Fruit fly (Drosophila melanogaster) whole organism, embryonic: ENCODE measurements around the gene GstD10.

Experiments
- Blimp-1 ChIP-seq: fragments of 200-800 bp; sonication (Bioruptor generic); optimal IDR thresholded peaks from 3 replicates; lab custom pipeline; 2018; ENCODE audit warnings: missing biosample characterization, missing genetic modification characterization, mild to moderate bottlenecking, moderate library complexity, missing genetic modification reagents
- CG10267 ChIP-seq: fragments of 200-800 bp; sonication (Bioruptor generic); optimal IDR thresholded peaks from 2 replicates; lab custom pipeline; 2018; ENCODE audit warnings: missing biosample characterization, mild to moderate bottlenecking, missing genetic modification characterization, moderate library complexity
- CG10321 ChIP-seq: fragments of 200-800 bp; sonication (Bioruptor generic); IDR thresholded peaks from 2 replicates; pipeline ENCODE4 v1.3.6; 2022; ENCODE audit warnings: missing biosample characterization, missing genetic modification characterization
- CG11085 ChIP-seq: fragments of 200-800 bp; sonication (Bioruptor generic); IDR thresholded peaks from 2 replicates; pipeline ENCODE4 v1.3.6; 2022; ENCODE audit warnings: missing biosample characterization, missing genetic modification characterization
- CG12659 ChIP-seq: fragments of 200-800 bp; sonication (Bioruptor generic); optimal IDR thresholded peaks from 3 replicates; lab custom pipeline; 2017; ENCODE audit warnings: mild to moderate bottlenecking, missing biosample characterization, missing genetic modification reagents, missing genetic modification characterization
- CG12769 ChIP-seq: fragments of 200-800 bp; sonication (Bioruptor generic); optimal IDR thresholded peaks from 2 replicates; lab custom pipeline; 2019; ENCODE audit warnings: missing biosample characterization, mild to moderate bottlenecking, missing genetic modification characterization, moderate library complexity
- CG13123 ChIP-seq: fragments of 200-800 bp; sonication (Bioruptor generic); optimal IDR thresholded peaks from 2 replicates; lab custom pipeline; 2016; ENCODE audit warnings: missing biosample characterization, missing genetic modification characterization
- CG13775 ChIP-seq: fragments of 200-800 bp; sonication (Bioruptor generic); optimal IDR thresholded peaks from 3 replicates; lab custom pipeline; 2017; ENCODE audit warnings: missing biosample characterization, mild to moderate bottlenecking, missing genetic modification characterization
- CG14050 ChIP-seq: fragments of 200-800 bp; sonication (Bioruptor generic); IDR thresholded peaks from 3 replicates; pipeline ENCODE4 v1.3.6; 2022; ENCODE audit warnings: missing biosample characterization, missing genetic modification characterization
- CG14965 ChIP-seq: fragments of 200-800 bp; sonication (Bioruptor generic); optimal IDR thresholded peaks from 2 replicates; lab custom pipeline; 2016; ENCODE audit warnings: missing biosample characterization, missing genetic modification characterization, borderline replicate concordance
- CG15514 ChIP-seq: fragments of 200-800 bp; sonication (Bioruptor generic); optimal IDR thresholded peaks from 3 replicates; lab custom pipeline; 2017; ENCODE audit warnings: missing biosample characterization, missing genetic modification characterization, mild to moderate bottlenecking, moderate library complexity, missing genetic modification reagents
- CG18599 ChIP-seq: fragments of 200-800 bp; sonication (Bioruptor generic); optimal IDR thresholded peaks from 3 replicates; lab custom pipeline; 2017; ENCODE audit warnings: missing biosample characterization, missing genetic modification characterization, mild to moderate bottlenecking, moderate library complexity, missing genetic modification reagents
- CG2120 ChIP-seq: fragments of 200-800 bp; sonication (Bioruptor generic); optimal IDR thresholded peaks from 3 replicates; lab custom pipeline; 2016; ENCODE audit warnings: missing biosample characterization, missing genetic modification characterization
- CG2712 ChIP-seq: fragments of 200-800 bp; optimal IDR thresholded peaks from 3 replicates; lab custom pipeline; 2019; ENCODE audit warnings: missing biosample characterization, mild to moderate bottlenecking, missing genetic modification characterization, moderate library complexity
- CG4424 ChIP-seq: fragments of 200-800 bp; sonication (Bioruptor generic); optimal IDR thresholded peaks from 3 replicates; lab custom pipeline; 2016; ENCODE audit warnings: missing biosample characterization, missing genetic modification characterization
- CG5180 ChIP-seq: fragments of 200-800 bp; sonication (Bioruptor generic); optimal IDR thresholded peaks from 3 replicates; lab custom pipeline; 2017; ENCODE audit warnings: missing biosample characterization, missing genetic modification characterization, mild to moderate bottlenecking, moderate library complexity, missing genetic modification reagents
- CG7357 ChIP-seq: fragments of 200-800 bp; sonication (Bioruptor generic); IDR thresholded peaks from 3 replicates; pipeline ENCODE4 v1.3.6; 2022; ENCODE audit warnings: missing biosample characterization, missing genetic modification characterization
- CG8089 ChIP-seq: fragments of 200-800 bp; sonication (Bioruptor generic); optimal IDR thresholded peaks from 3 replicates; lab custom pipeline; 2016; ENCODE audit warnings: missing biosample characterization, missing genetic modification characterization
- CTCF ChIP-seq: fragments of 200-800 bp; sonication (Bioruptor generic); optimal IDR thresholded peaks from 2 replicates; lab custom pipeline; 2017; ENCODE audit warnings: missing biosample characterization, mild to moderate bottlenecking, missing genetic modification characterization, moderate library complexity
- D ChIP-seq, 2 experiments: fragments of 200-800 bp in 1 of 2; fragments of >200 bp in 1 of 2; sonication (Bioruptor generic) in 1 of 2; optimal IDR thresholded peaks; 2 replicates in 1 of 2; 3 replicates in 1 of 2; lab custom pipeline; 2017; ENCODE audit warnings: mild to moderate bottlenecking in 1 of 2, missing biosample characterization in 1 of 2, missing genetic modification characterization in 1 of 2, missing genetic modification reagents in 1 of 2
- D19A ChIP-seq: fragments of 200-800 bp; optimal IDR thresholded peaks from 3 replicates; lab custom pipeline; 2019; ENCODE audit warnings: missing biosample characterization, mild to moderate bottlenecking, missing genetic modification characterization, moderate library complexity
- Dek ChIP-seq: fragments of 200-800 bp; sonication (Bioruptor generic); optimal IDR thresholded peaks from 3 replicates; lab custom pipeline; 2019; ENCODE audit warnings: missing biosample characterization, mild to moderate bottlenecking, missing genetic modification characterization, moderate library complexity
- Dip3 ChIP-seq: fragments of 200-800 bp; sonication (Bioruptor generic); optimal IDR thresholded peaks from 3 replicates; lab custom pipeline; 2016; ENCODE audit warnings: missing biosample characterization, missing genetic modification characterization
- Dref ChIP-seq: fragments of 200-800 bp; sonication (Bioruptor generic); IDR thresholded peaks from 2 replicates; pipeline ENCODE4 v1.3.6; 2022; ENCODE audit warnings: missing biosample characterization, missing genetic modification characterization
- E2f1 ChIP-seq: fragments of 200-800 bp; sonication (Bioruptor generic); IDR thresholded peaks from 2 replicates; pipeline ENCODE4 v1.3.6; 2022; ENCODE audit warnings: missing biosample characterization, missing genetic modification characterization
- HHEX ChIP-seq: fragments of 200-800 bp; sonication (Bioruptor generic); optimal IDR thresholded peaks from 3 replicates; lab custom pipeline; 2017; ENCODE audit warnings: missing biosample characterization, mild to moderate bottlenecking, missing genetic modification characterization, missing genetic modification reagents
- Hr3 ChIP-seq: fragments of 200-800 bp; sonication (Bioruptor generic); optimal IDR thresholded peaks from 3 replicates; lab custom pipeline; 2016; ENCODE audit warnings: missing biosample characterization, missing genetic modification characterization
- Hr78 ChIP-seq, 2 experiments: fragments of 200-800 bp in 1 of 2; fragments of >200 bp in 1 of 2; sonication (Bioruptor generic) in 1 of 2; optimal IDR thresholded peaks; 2 replicates each; lab custom pipeline; 2017 to 2019; ENCODE audit warnings: missing biosample characterization in 2 of 2, missing genetic modification characterization in 2 of 2, mild to moderate bottlenecking in 1 of 2, moderate library complexity in 1 of 2
- PHDP ChIP-seq: fragments of 200-800 bp; sonication (Bioruptor generic); optimal IDR thresholded peaks from 3 replicates; lab custom pipeline; 2018; ENCODE audit warnings: missing biosample characterization, mild to moderate bottlenecking, missing genetic modification characterization, moderate library complexity
- Side ChIP-seq: fragments of 200-800 bp; sonication (Bioruptor generic); optimal IDR thresholded peaks from 2 replicates; lab custom pipeline; 2016; ENCODE audit warnings: missing biosample characterization, missing genetic modification characterization
- bbx ChIP-seq: fragments of 200-800 bp; sonication (Bioruptor generic); IDR thresholded peaks from 2 replicates; pipeline ENCODE4 v1.3.6; 2022; ENCODE audit warnings: missing biosample characterization, missing genetic modification characterization; ENCODE audit not compliant: partially characterized antibody
- btn ChIP-seq: fragments of 200-800 bp; sonication (Bioruptor generic); optimal IDR thresholded peaks from 2 replicates; lab custom pipeline; 2016; ENCODE audit warnings: missing biosample characterization, missing genetic modification characterization
- cad ChIP-seq: fragments of >200 bp; optimal IDR thresholded peaks from 2 replicates; lab custom pipeline; 2017; ENCODE audit warnings: missing biosample characterization, missing genetic modification characterization
- croc ChIP-seq: fragments of 200-800 bp; sonication (Bioruptor generic); conservative IDR thresholded peaks from 3 replicates; pipeline ENCODE4 v1.3.6; 2022; ENCODE audit warnings: missing biosample characterization, missing genetic modification characterization
- crol ChIP-seq: fragments of 200-800 bp; sonication (Bioruptor generic); IDR thresholded peaks from 2 replicates; pipeline ENCODE4 v1.3.6; 2022; ENCODE audit warnings: missing biosample characterization, missing genetic modification characterization
- dysf ChIP-seq: fragments of 200-800 bp; sonication (Bioruptor generic); IDR thresholded peaks from 3 replicates; pipeline ENCODE4 v1.3.6; 2022; ENCODE audit warnings: missing biosample characterization, missing genetic modification characterization
- gce ChIP-seq: fragments of 200-800 bp; sonication (Bioruptor generic); IDR thresholded peaks from 3 replicates; pipeline ENCODE4 v1.3.6; 2022; ENCODE audit warnings: missing biosample characterization, missing genetic modification characterization
- gfzf ChIP-seq: fragments of 200-800 bp; sonication (Bioruptor generic); optimal IDR thresholded peaks from 2 replicates; lab custom pipeline; 2016; ENCODE audit warnings: missing biosample characterization, mild to moderate bottlenecking, missing genetic modification characterization, moderate library complexity
- ham ChIP-seq: fragments of 200-800 bp; sonication (Bioruptor generic); IDR thresholded peaks from 2 replicates; pipeline ENCODE4 v1.3.6; 2022; ENCODE audit warnings: missing biosample characterization, missing genetic modification characterization
- ind ChIP-seq: fragments of 200-800 bp; sonication (Bioruptor generic); optimal IDR thresholded peaks from 3 replicates; lab custom pipeline; 2016; ENCODE audit warnings: missing biosample characterization, missing genetic modification characterization
- kah ChIP-seq: fragments of 200-800 bp; sonication (Bioruptor generic); optimal IDR thresholded peaks from 2 replicates; lab custom pipeline; 2018; ENCODE audit warnings: missing biosample characterization, mild to moderate bottlenecking, missing genetic modification characterization
- mirr ChIP-seq: fragments of 200-800 bp; sonication (Bioruptor generic); optimal IDR thresholded peaks from 3 replicates; lab custom pipeline; 2018; ENCODE audit warnings: missing biosample characterization, mild to moderate bottlenecking, missing genetic modification characterization
- oc ChIP-seq: fragments of 200-800 bp; sonication (Bioruptor generic); optimal IDR thresholded peaks from 2 replicates; lab custom pipeline; 2018; ENCODE audit warnings: missing biosample characterization, mild to moderate bottlenecking, missing genetic modification characterization, moderate library complexity
- onecut ChIP-seq: fragments of 200-800 bp; sonication (Bioruptor generic); IDR thresholded peaks from 2 replicates; pipeline ENCODE4 v1.3.6; 2022; ENCODE audit warnings: missing biosample characterization, missing genetic modification characterization
- pita ChIP-seq: fragments of 200-800 bp; sonication (Bioruptor generic); optimal IDR thresholded peaks from 2 replicates; lab custom pipeline; 2017; ENCODE audit warnings: missing biosample characterization, mild to moderate bottlenecking, missing genetic modification characterization
- rib ChIP-seq: fragments of 200-800 bp; sonication (Bioruptor generic); IDR thresholded peaks from 2 replicates; pipeline ENCODE4 v1.3.6; 2022; ENCODE audit warnings: missing biosample characterization, missing genetic modification characterization
- salm ChIP-seq: fragments of 200-800 bp; sonication (Bioruptor generic); optimal IDR thresholded peaks from 2 replicates; lab custom pipeline; 2018; ENCODE audit warnings: missing biosample characterization, mild to moderate bottlenecking, missing genetic modification characterization
- sd ChIP-seq: fragments of 200-800 bp; sonication (Bioruptor generic); optimal IDR thresholded peaks from 3 replicates; lab custom pipeline; 2018; ENCODE audit warnings: missing biosample characterization, mild to moderate bottlenecking, missing genetic modification characterization, moderate library complexity
- shn ChIP-seq: fragments of 200-800 bp; sonication (Bioruptor generic); optimal IDR thresholded peaks from 3 replicates; lab custom pipeline; 2016; ENCODE audit warnings: missing biosample characterization, missing genetic modification characterization
- sisA ChIP-seq: fragments of 200-800 bp; sonication (Bioruptor generic); IDR thresholded peaks from 2 replicates; pipeline ENCODE4 v1.3.6; 2022; ENCODE audit warnings: missing biosample characterization, missing genetic modification characterization
- twi ChIP-seq: fragments of 200-800 bp; optimal IDR thresholded peaks from 2 replicates; lab custom pipeline; 2019; ENCODE audit warnings: missing biosample characterization, mild to moderate bottlenecking, missing genetic modification characterization, moderate library complexity
- z ChIP-seq: fragments of 200-800 bp; sonication (Bioruptor generic); IDR thresholded peaks from 3 replicates; pipeline ENCODE4 v1.3.6; 2022; ENCODE audit warnings: missing biosample characterization, missing genetic modification characterization

GstD10 gene

dm6 chr3R:12359837-12360236 lies 5.7 kb downstream of the GstD10 start, which contains the start of gene CG4115 (continued):
- TF ChIP-seq Hr3 (GFP tag; lab: Kevin White, UChicago) (no peak), D (optimal IDR thresholded peaks at IDR 0.05; lab: Kevin White, UChicago) (no peak), D (GFP tag; optimal IDR thresholded peaks at IDR 0.05; lab: Kevin White, UChicago) (no peak), CG12769 (tag; lab: Kevin White, UChicago) (peak; percentile 13), Side (GFP tag; lab: Kevin White, UChicago) (no peak), CG11085 (GFP tag; lab: Robert Waterston, UW) (no peak), ham (GFP tag; lab: Robert Waterston, UW) (peak; percentile 29; the same call in 1 of the 2 replicates), CG14965 (GFP tag; lab: Kevin White, UChicago) (no peak), D19A (tag; lab: Kevin White, UChicago) (no peak), Dref (no peak), crol (no peak), CG14050 (GFP tag; lab: Robert Waterston, UW) (no peak), Hr78 (GFP tag; optimal IDR thresholded peaks at IDR 0.05; lab: Kevin White, UChicago) (no peak), onecut (GFP tag; lab: Robert Waterston, UW) (peak; percentile 67), gce (GFP tag; lab: Robert Waterston, UW) (0 out of 3 replicates have a peak, but pooled peaks have one; percentile 15), CG13775 (GFP tag; lab: Kevin White, UChicago) (no peak), Dek (no peak), ind (no peak), cad (GFP tag; lab: Kevin White, UChicago) (no peak), shn (no peak), sd (peak; percentile 80), mirr (GFP tag; lab: Kevin White, UChicago) (no peak), HHEX (GFP tag; lab: Kevin White, UChicago) (no peak), CG10321 (no peak), CG4424 (GFP tag; lab: Kevin White, UChicago) (no peak), salm (no peak), rib (GFP tag; lab: Robert Waterston, UW) (0 out of 2 replicates have a peak, but pooled peaks have one; percentile 21), gfzf (no peak), CG12659 (GFP tag; lab: Kevin White, UChicago) (no peak), bbx (GFP tag; lab: Robert Waterston, UW) (no peak), Blimp-1 (GFP tag; lab: Kevin White, UChicago) (peak; percentile 93), CG10267 (no peak), sisA (no peak), Dip3 (GFP tag; lab: Kevin White, UChicago) (no peak), CG13123 (GFP tag; lab: Kevin White, UChicago) (no peak), croc (GFP tag; lab: Robert Waterston, UW) (no peak), CG7357 (GFP tag; lab: Robert Waterston, UW) (no peak), CG8089 (GFP tag; lab: Kevin White, UChicago) (no peak), btn (GFP tag; lab: Kevin White, UChicago) (no peak), CTCF (GFP tag; lab: Kevin White, UChicago) (no peak), PHDP (tag; lab: Kevin White, UChicago) (no peak), CG18599 (GFP tag; lab: Kevin White, UChicago) (no peak), pita (GFP tag; lab: Kevin White, UChicago) (no peak), E2f1 (GFP tag; lab: Robert Waterston, UW) (no peak), kah (GFP tag; lab: Kevin White, UChicago) (no peak), dysf (GFP tag; lab: Robert Waterston, UW) (no peak), CG15514 (GFP tag; lab: Kevin White, UChicago) (no peak), CG2120 (GFP tag; lab: Kevin White, UChicago) (no peak), CG2712 (no peak), oc (tag; lab: Kevin White, UChicago) (no peak), twi (no peak), z (peak; percentile 80), CG5180 (no peak)
